Worm (Caenorhabditis elegans) whole organism, L2 larva: ENCODE data around the gene clec-266.
A peak's percentile ranks its signal among the peaks of the same experiment; 100 is the strongest.

Source experiments
- C34F6.9 ChIP-seq: fragments of 150-350 bp; optimal IDR thresholded peaks from 2 replicates; lab custom pipeline; 2014; ENCODE audit warnings: missing biosample characterization, missing genetic modification characterization
- F13H6.1 ChIP-seq: sonication (generic microtip); optimal IDR thresholded peaks from 2 replicates; lab custom pipeline; 2016; ENCODE audit warnings: missing genetic modification characterization, missing compliant biosample characterization
- ZK546.5 ChIP-seq: sonication (generic microtip); optimal IDR thresholded peaks from 2 replicates; lab custom pipeline; 2017; ENCODE audit warnings: missing biosample characterization, missing genetic modification characterization
- alr-1 ChIP-seq: fragments of 150-350 bp; optimal IDR thresholded peaks from 2 replicates; lab custom pipeline; 2014; ENCODE audit warnings: missing biosample characterization, missing genetic modification characterization
- aly-2 ChIP-seq: fragments of 150-350 bp; optimal IDR thresholded peaks from 2 replicates; lab custom pipeline; 2014; ENCODE audit warnings: missing biosample characterization, missing genetic modification characterization
- ama-1 ChIP-seq: fragments of 150-350 bp; optimal IDR thresholded peaks from 2 replicates; lab custom pipeline; 2018; ENCODE audit warnings: inconsistent platforms
- blmp-1 ChIP-seq: sonication (generic microtip); optimal IDR thresholded peaks from 2 replicates; lab custom pipeline; 2017; ENCODE audit warnings: missing genetic modification characterization, mild to moderate bottlenecking, missing compliant biosample characterization, antibody characterized with exemption, moderate library complexity; ENCODE audit not compliant: insufficient read depth
- ceh-16 ChIP-seq: fragments of 150-350 bp; optimal IDR thresholded peaks from 2 replicates; lab custom pipeline; 2014; ENCODE audit warnings: missing biosample characterization, missing genetic modification characterization
- crh-2 ChIP-seq: sonication (generic microtip); optimal IDR thresholded peaks from 2 replicates; lab custom pipeline; 2017; ENCODE audit warnings: missing biosample characterization, missing genetic modification characterization
- dmd-4 ChIP-seq: sonication (generic microtip); optimal IDR thresholded peaks from 2 replicates; lab custom pipeline; 2017; ENCODE audit warnings: missing biosample characterization, missing genetic modification characterization
- egl-27 ChIP-seq: sonication (generic microtip); optimal IDR thresholded peaks from 3 replicates; lab custom pipeline; 2017; ENCODE audit warnings: missing biosample characterization, missing genetic modification reagents, missing genetic modification characterization
- elt-1 ChIP-seq: fragments of 150-350 bp; optimal IDR thresholded peaks from 2 replicates; lab custom pipeline; 2014; ENCODE audit warnings: missing biosample characterization, missing genetic modification characterization
- elt-3 ChIP-seq: sonication (generic microtip); optimal IDR thresholded peaks from 2 replicates; lab custom pipeline; 2017; ENCODE audit warnings: missing biosample characterization, missing genetic modification characterization
- fos-1 ChIP-seq: fragments of 150-350 bp; optimal IDR thresholded peaks from 2 replicates; lab custom pipeline; 2014; ENCODE audit warnings: missing biosample characterization, missing genetic modification characterization
- gmeb-1 ChIP-seq: fragments of 150-350 bp; optimal IDR thresholded peaks from 2 replicates; lab custom pipeline; 2014; ENCODE audit warnings: missing biosample characterization, missing genetic modification characterization
- lin-11 ChIP-seq: fragments of 150-350 bp; sonication (generic microtip); optimal IDR thresholded peaks from 2 replicates; lab custom pipeline; 2014; ENCODE audit warnings: missing biosample characterization, missing genetic modification characterization, inconsistent platforms, mixed read lengths
- lin-13 ChIP-seq: fragments of 150-350 bp; optimal IDR thresholded peaks from 2 replicates; lab custom pipeline; 2014; ENCODE audit warnings: missing biosample characterization, missing genetic modification reagents, missing genetic modification characterization
- lin-39 ChIP-seq: fragments of 150-350 bp; optimal IDR thresholded peaks from 2 replicates; lab custom pipeline; 2014; ENCODE audit warnings: missing biosample characterization, missing genetic modification reagents, missing genetic modification characterization
- lsy-2 ChIP-seq, 2 experiments: fragments of 150-350 bp in 1 of 2; sonication (generic microtip) in 1 of 2; optimal IDR thresholded peaks; 2 replicates each; lab custom pipeline; 2014 to 2017; ENCODE audit warnings: missing biosample characterization in 2 of 2, missing genetic modification characterization in 2 of 2
- mbf-1 ChIP-seq: sonication (generic microtip); optimal IDR thresholded peaks from 2 replicates; lab custom pipeline; 2017; ENCODE audit warnings: missing biosample characterization, missing genetic modification characterization
- mdl-1 ChIP-seq, 2 experiments: fragments of 150-350 bp in 1 of 2; sonication (generic microtip) in 1 of 2; optimal IDR thresholded peaks; 2 replicates each; lab custom pipeline; 2017; ENCODE audit warnings: missing biosample characterization in 2 of 2, missing genetic modification characterization in 2 of 2
- nhr-10 ChIP-seq: sonication (generic microtip); optimal IDR thresholded peaks from 2 replicates; lab custom pipeline; 2017; ENCODE audit warnings: missing biosample characterization, missing genetic modification characterization
- nhr-11 ChIP-seq: fragments of 150-350 bp; optimal IDR thresholded peaks from 2 replicates; lab custom pipeline; 2014; ENCODE audit warnings: missing biosample characterization, missing genetic modification characterization
- nhr-12 ChIP-seq: fragments of 150-350 bp; optimal IDR thresholded peaks from 2 replicates; lab custom pipeline; 2014; ENCODE audit warnings: missing biosample characterization, missing genetic modification characterization
- nhr-129 ChIP-seq: fragments of 150-350 bp; optimal IDR thresholded peaks from 2 replicates; lab custom pipeline; 2014; ENCODE audit warnings: missing biosample characterization, missing genetic modification characterization
- nhr-21 ChIP-seq: fragments of 150-350 bp; optimal IDR thresholded peaks from 2 replicates; lab custom pipeline; 2014; ENCODE audit warnings: missing biosample characterization, missing genetic modification characterization
- nhr-23 ChIP-seq: fragments of 150-350 bp; optimal IDR thresholded peaks from 2 replicates; lab custom pipeline; 2014; ENCODE audit warnings: missing biosample characterization, missing genetic modification reagents, missing genetic modification characterization
- nhr-237 ChIP-seq: fragments of 150-350 bp; optimal IDR thresholded peaks from 2 replicates; lab custom pipeline; 2014; ENCODE audit warnings: missing biosample characterization, missing genetic modification characterization
- nhr-25 ChIP-seq: fragments of 150-350 bp; sonication (generic microtip); optimal IDR thresholded peaks from 3 replicates; lab custom pipeline; 2014; ENCODE audit warnings: missing biosample characterization, missing genetic modification characterization
- nhr-6 ChIP-seq: fragments of 150-350 bp; optimal IDR thresholded peaks from 2 replicates; lab custom pipeline; 2014; ENCODE audit warnings: missing biosample characterization, missing genetic modification characterization
- sem-4 ChIP-seq: fragments of 150-350 bp; optimal IDR thresholded peaks from 2 replicates; lab custom pipeline; 2014; ENCODE audit warnings: missing biosample characterization, missing genetic modification reagents, missing genetic modification characterization
- sma-3 ChIP-seq: sonication (generic microtip); optimal IDR thresholded peaks from 2 replicates; lab custom pipeline; 2016; ENCODE audit warnings: missing genetic modification reagents, missing genetic modification characterization, missing compliant biosample characterization
- sma-9 ChIP-seq, 2 experiments: fragments of 150-350 bp in 1 of 2; sonication (generic microtip) in 1 of 2; optimal IDR thresholded peaks; 2 replicates each; lab custom pipeline; 2014 to 2016; ENCODE audit warnings: missing genetic modification characterization in 2 of 2, mild to moderate bottlenecking in 1 of 2, missing biosample characterization in 1 of 2, missing compliant biosample characterization in 1 of 2, missing genetic modification reagents in 1 of 2, moderate library complexity in 1 of 2
- unc-55 ChIP-seq: fragments of 150-350 bp; sonication (generic microtip); optimal IDR thresholded peaks from 3 replicates; lab custom pipeline; 2014; ENCODE audit warnings: missing biosample characterization, missing genetic modification reagents, missing genetic modification characterization
- unc-62 ChIP-seq: fragments of 150-350 bp; optimal IDR thresholded peaks from 2 replicates; lab custom pipeline; 2014; ENCODE audit warnings: missing biosample characterization, missing genetic modification reagents, missing genetic modification characterization
- zag-1 ChIP-seq: fragments of 150-350 bp; optimal IDR thresholded peaks from 2 replicates; lab custom pipeline; 2014; ENCODE audit warnings: missing biosample characterization, missing genetic modification characterization
- ztf-1 ChIP-seq: fragments of 200-800 bp; sonication (Bioruptor generic); conservative IDR thresholded peaks from 2 replicates; pipeline ENCODE4 v1.3.6; 2022; ENCODE audit warnings: missing genetic modification characterization, missing compliant biosample characterization
- ztf-4 ChIP-seq: fragments of 150-350 bp; optimal IDR thresholded peaks from 2 replicates; lab custom pipeline; 2014; ENCODE audit warnings: missing biosample characterization, missing genetic modification characterization

Gene clec-266

DNA sequence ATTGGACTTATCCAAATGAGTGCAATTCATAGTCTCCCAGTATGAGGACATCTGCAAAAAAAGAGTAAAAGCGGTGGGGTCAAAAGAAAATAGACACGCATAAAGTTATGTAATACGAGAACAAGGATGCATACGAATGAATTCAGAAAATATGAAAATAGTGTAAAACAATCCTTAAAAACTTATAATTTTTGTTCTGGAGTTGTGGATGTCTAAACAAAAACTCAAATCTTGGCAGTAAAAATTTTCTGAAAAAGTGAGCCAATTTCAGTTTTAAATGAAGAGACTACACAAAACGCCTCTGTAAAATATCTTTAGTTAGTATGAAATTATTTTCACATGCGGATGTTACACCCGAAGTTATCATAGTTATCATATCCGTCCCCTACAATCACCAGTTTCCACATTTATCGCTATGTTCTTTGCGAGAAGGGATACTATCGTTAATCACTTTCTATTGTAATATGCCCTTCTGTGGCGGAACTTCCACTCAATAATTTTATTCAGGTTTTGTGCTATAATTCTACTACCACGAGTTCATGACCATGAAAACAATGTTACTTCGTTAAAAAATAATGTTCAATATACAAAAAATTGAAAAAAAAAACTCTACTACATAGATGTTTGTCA is 18.0 kb upstream of the clec-266 start, which contains the start of gene nhr-120:
Gene nhr-120, minus strand, starts transcription at position 51 of the 630 bp plus-strand sequence.
- TF ChIP-seq sma-9 (GFP tag; optimal IDR thresholded peaks at IDR 0.05; lab: Kevin White, UChicago) (peak; percentile 48), sma-9 (tag; optimal IDR thresholded peaks at IDR 0.05; lab: Kevin White, UChicago) (no peak), nhr-25 (tag; lab: Kevin White, UChicago) (peak; percentile 5), aly-2 (tag; lab: Kevin White, UChicago) (no peak), alr-1 (tag; lab: Kevin White, UChicago) (no peak), blmp-1 (tag; lab: Kevin White, UChicago) (peak; percentile 19)

ce11 chrX:6638985-6639573 is 16.4 kb upstream of the clec-266 start:
- no peak for TF ChIP-seq ceh-16
- no peak for TF ChIP-seq lin-11 (tag; lab: Kevin White, UChicago)
- TF ChIP-seq lsy-2 (tag; optimal IDR thresholded peaks at IDR 0.05; lab: Kevin White, UChicago), result no peak
- no peak for TF ChIP-seq nhr-10 (tag; lab: Kevin White, UChicago)
- no peak for TF ChIP-seq egl-27 (tag; lab: Kevin White, UChicago)
- no peak for TF ChIP-seq nhr-12 (tag; lab: Kevin White, UChicago)
- peak; percentile 84 for TF ChIP-seq sma-9 (GFP tag; optimal IDR thresholded peaks at IDR 0.05; lab: Kevin White, UChicago)
- no peak for TF ChIP-seq sma-9 (tag; optimal IDR thresholded peaks at IDR 0.05; lab: Kevin White, UChicago)
- peak; percentile 67 for TF ChIP-seq nhr-25 (tag; lab: Kevin White, UChicago)
- TF ChIP-seq ama-1 (lab: Kevin White, UChicago), result no peak
- peak; percentile 48 for TF ChIP-seq blmp-1 (tag; lab: Kevin White, UChicago)
- TF ChIP-seq zag-1 (tag; lab: Kevin White, UChicago), result no peak
- TF ChIP-seq nhr-11, result no peak
- TF ChIP-seq fos-1 (tag; lab: Kevin White, UChicago), result peak; percentile 86
- no peak for TF ChIP-seq nhr-129 (tag; lab: Kevin White, UChicago)
- TF ChIP-seq ztf-1, result no peak
- no peak for TF ChIP-seq nhr-6 (tag; lab: Kevin White, UChicago)
- TF ChIP-seq nhr-23 (tag; lab: Kevin White, UChicago), result no peak
- TF ChIP-seq ZK546.5, result no peak
- TF ChIP-seq dmd-4 (tag; lab: Kevin White, UChicago), result no peak
- no peak for TF ChIP-seq elt-3 (tag; lab: Kevin White, UChicago)
- TF ChIP-seq elt-1 (tag; lab: Kevin White, UChicago), result no peak
- no peak for TF ChIP-seq C34F6.9 (tag; lab: Kevin White, UChicago)
- TF ChIP-seq aly-2 (tag; lab: Kevin White, UChicago), result no peak
- no peak for TF ChIP-seq lin-39
- no peak for TF ChIP-seq sem-4 (tag; lab: Kevin White, UChicago)
- TF ChIP-seq mbf-1, result no peak
- peak; percentile 70 for TF ChIP-seq sma-3 (GFP tag; lab: Kevin White, UChicago)
- no peak for TF ChIP-seq unc-55
- no peak for TF ChIP-seq nhr-237 (tag; lab: Kevin White, UChicago)
- TF ChIP-seq ztf-4 (tag; lab: Kevin White, UChicago), result peak; percentile 27
- TF ChIP-seq lin-13 (GFP tag; lab: Kevin White, UChicago), result no peak
- no peak for TF ChIP-seq unc-62 (GFP tag; lab: Kevin White, UChicago)
- TF ChIP-seq F13H6.1 (tag; lab: Kevin White, UChicago), result no peak
- TF ChIP-seq nhr-21 (tag; lab: Kevin White, UChicago), result peak; percentile 13
- peak; percentile 48 for TF ChIP-seq crh-2
- TF ChIP-seq gmeb-1 (tag; lab: Kevin White, UChicago), result peak; percentile 22
- no peak for TF ChIP-seq mdl-1 (tag; optimal IDR thresholded peaks at IDR 0.05; lab: Kevin White, UChicago)

DNA sequence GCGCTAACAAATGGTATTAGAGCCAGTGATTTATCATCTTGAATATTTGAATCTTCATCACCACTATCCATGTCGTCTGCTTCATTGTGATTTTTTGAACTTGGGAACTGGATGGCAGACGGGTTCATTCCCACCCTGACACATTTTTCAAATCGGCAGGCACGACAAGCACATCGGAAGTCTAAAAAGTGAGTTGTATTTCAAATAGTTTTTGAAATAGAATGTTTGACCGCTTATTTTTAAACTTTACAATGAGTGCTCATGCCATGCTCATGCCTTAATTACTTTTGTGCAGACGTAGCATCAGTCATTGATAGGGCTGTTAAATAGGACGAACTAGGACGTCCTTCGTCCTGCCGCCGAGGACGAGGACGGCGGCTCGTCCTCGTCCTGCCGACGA is 15.2 kb upstream of the clec-266 start:
- no peak for TF ChIP-seq lsy-2 (tag; optimal IDR thresholded peaks at IDR 0.05; lab: Kevin White, UChicago)
- no peak for TF ChIP-seq fos-1 (tag; lab: Kevin White, UChicago)
- TF ChIP-seq lin-11 (tag; lab: Kevin White, UChicago), result no peak
- no peak for TF ChIP-seq ztf-4 (tag; lab: Kevin White, UChicago)
- TF ChIP-seq unc-55, result no peak
- TF ChIP-seq nhr-23 (tag; lab: Kevin White, UChicago), result no peak
